Worm (Caenorhabditis elegans): ENCODE results near the gene ugt-44.

ugt-44 gene

ce11 chrIV:10499948-10500356 is 30.4 kb downstream of the ugt-44 start (continued):
- TF ChIP-seq dve-1 (tag; optimal IDR thresholded peaks at IDR 0.05; ENCODE audit: insufficient read depth) = no peak
- TF ChIP-seq unc-39 (tag; optimal IDR thresholded peaks at IDR 0.05) = no peak
- no peak for TF ChIP-seq zip-11 (GFP tag; IDR thresholded peaks at IDR 0.05)
- TF ChIP-seq nhr-102 (tag; optimal IDR thresholded peaks at IDR 0.05) = no peak
- no peak for TF ChIP-seq ZK546.5 (tag; optimal IDR thresholded peaks at IDR 0.05)
- TF ChIP-seq ceh-28 (tag; optimal IDR thresholded peaks at IDR 0.05) = no peak
- peak; percentile 71 for TF ChIP-seq hmg-1.1 (GFP tag; IDR thresholded peaks at IDR 0.05)
- no peak for TF ChIP-seq pha-4 (GFP tag; IDR thresholded peaks at IDR 0.05)
- no peak for TF ChIP-seq pha-4 (tag; optimal IDR thresholded peaks at IDR 0.05)
- TF ChIP-seq lin-1 (GFP tag; IDR thresholded peaks at IDR 0.05) = no peak
- peak; percentile 63 for TF ChIP-seq fkh-10 (GFP tag; optimal IDR thresholded peaks at IDR 0.05)
- no peak for TF ChIP-seq fos-1 (tag; optimal IDR thresholded peaks at IDR 0.05)
- no peak for TF ChIP-seq saeg-2 (GFP tag; IDR thresholded peaks at IDR 0.05)
- TF ChIP-seq nhr-41 (GFP tag; IDR thresholded peaks at IDR 0.05) = no peak
- TF ChIP-seq ceh-32 (tag; optimal IDR thresholded peaks at IDR 0.05; ENCODE audit: poor library complexity) = no peak
- no peak for TF ChIP-seq ceh-82 (tag; optimal IDR thresholded peaks at IDR 0.05)
- TF ChIP-seq zfp-3 (GFP tag; conservative IDR thresholded peaks at IDR 0.05) = no peak
- TF ChIP-seq ZK337.2 (GFP tag; IDR thresholded peaks at IDR 0.05) = peak; percentile 100
- TF ChIP-seq zip-2 (tag; optimal IDR thresholded peaks at IDR 0.05) = no peak
- no peak for TF ChIP-seq madf-9 (GFP tag; conservative IDR thresholded peaks at IDR 0.05)
- TF ChIP-seq F49E8.2 (tag; optimal IDR thresholded peaks at IDR 0.05; ENCODE audit: borderline replicate concordance) = no peak
- no peak for TF ChIP-seq daf-12 (tag; optimal IDR thresholded peaks at IDR 0.05)
- peak; percentile 27 for TF ChIP-seq hlh-11 (tag; optimal IDR thresholded peaks at IDR 0.05)
- TF ChIP-seq hlh-30 (tag; optimal IDR thresholded peaks at IDR 0.05; ENCODE audit: insufficient read depth) = peak; percentile 50
- peak; percentile 73 for TF ChIP-seq rbr-2 (tag; optimal IDR thresholded peaks at IDR 0.05)
- TF ChIP-seq lin-39 (tag; optimal IDR thresholded peaks at IDR 0.05) = no peak
- TF ChIP-seq Y5F2A.4 (GFP tag; optimal IDR thresholded peaks at IDR 0.05) = no peak
- no peak for TF ChIP-seq lin-15B (tag; optimal IDR thresholded peaks at IDR 0.05)
- TF ChIP-seq lin-29 (GFP tag; IDR thresholded peaks at IDR 0.05) = no peak
- TF ChIP-seq spr-3 (GFP tag; optimal IDR thresholded peaks at IDR 0.05) = no peak
- no peak for TF ChIP-seq snpc-4 (tag; optimal IDR thresholded peaks at IDR 0.05)
- TF ChIP-seq nhr-42 (GFP tag; IDR thresholded peaks at IDR 0.05) = no peak
- no peak for TF ChIP-seq nhr-111 (GFP tag; optimal IDR thresholded peaks at IDR 0.05)
- no peak for TF ChIP-seq tag-97 (GFP tag; IDR thresholded peaks at IDR 0.05)
- TF ChIP-seq unc-130 (GFP tag; optimal IDR thresholded peaks at IDR 0.05) = no peak
- peak; percentile 2 for TF ChIP-seq nhr-77 (tag; optimal IDR thresholded peaks at IDR 0.05)
- peak; percentile 82 for TF ChIP-seq mep-1 (tag; optimal IDR thresholded peaks at IDR 0.05)
- TF ChIP-seq snpc-1.2 (GFP tag; IDR thresholded peaks at IDR 0.05) = no peak
- TF ChIP-seq spr-1 (tag; optimal IDR thresholded peaks at IDR 0.05) = no peak
- TF ChIP-seq dmd-8 (GFP tag; IDR thresholded peaks at IDR 0.05) = no peak
- TF ChIP-seq attf-4 (tag; optimal IDR thresholded peaks at IDR 0.05) = no peak
- TF ChIP-seq dpl-1 (GFP tag; optimal IDR thresholded peaks at IDR 0.05) = no peak
- TF ChIP-seq nhr-6 (tag; optimal IDR thresholded peaks at IDR 0.05) = no peak
- no peak for TF ChIP-seq D1046.2 (GFP tag; IDR thresholded peaks at IDR 0.05)
- TF ChIP-seq T26A8.4 (GFP tag; IDR thresholded peaks at IDR 0.05) = no peak
- TF ChIP-seq tra-1 (GFP tag; IDR thresholded peaks at IDR 0.05) = peak; percentile 48; the same call in 1 of the 2 replicates
- no peak for TF ChIP-seq ztf-7 (tag; optimal IDR thresholded peaks at IDR 0.05)
- no peak for TF ChIP-seq F10B5.3 (tag; optimal IDR thresholded peaks at IDR 0.05)
- no peak for TF ChIP-seq egl-27 (tag; optimal IDR thresholded peaks at IDR 0.05)
- TF ChIP-seq mdl-1 (tag; optimal IDR thresholded peaks at IDR 0.05) = peak in 1 of 2 experiments; percentile 54
- no peak for TF ChIP-seq nhr-25 (tag; optimal IDR thresholded peaks at IDR 0.05; ENCODE audit: borderline replicate concordance, insufficient read depth)
- no peak for TF ChIP-seq lin-38 (GFP tag; IDR thresholded peaks at IDR 0.05)
- TF ChIP-seq dmd-9 (GFP tag; IDR thresholded peaks at IDR 0.05) = no peak

All from whole organism, L4 larva.